Fruit fly (Drosophila melanogaster) S2 (cell line): ENCODE results near the gene Gbs-76A.

ENCODE experiments used
- CG8478 ChIP-seq: fragments of >200 bp; optimal IDR thresholded peaks from 2 replicates; lab custom pipeline; 2018
- CTCF ChIP-seq, 2 experiments: fragments of >200 bp; optimal IDR thresholded peaks; 2 replicates each; lab custom pipeline; 2018

Gbs-76A gene

DNA sequence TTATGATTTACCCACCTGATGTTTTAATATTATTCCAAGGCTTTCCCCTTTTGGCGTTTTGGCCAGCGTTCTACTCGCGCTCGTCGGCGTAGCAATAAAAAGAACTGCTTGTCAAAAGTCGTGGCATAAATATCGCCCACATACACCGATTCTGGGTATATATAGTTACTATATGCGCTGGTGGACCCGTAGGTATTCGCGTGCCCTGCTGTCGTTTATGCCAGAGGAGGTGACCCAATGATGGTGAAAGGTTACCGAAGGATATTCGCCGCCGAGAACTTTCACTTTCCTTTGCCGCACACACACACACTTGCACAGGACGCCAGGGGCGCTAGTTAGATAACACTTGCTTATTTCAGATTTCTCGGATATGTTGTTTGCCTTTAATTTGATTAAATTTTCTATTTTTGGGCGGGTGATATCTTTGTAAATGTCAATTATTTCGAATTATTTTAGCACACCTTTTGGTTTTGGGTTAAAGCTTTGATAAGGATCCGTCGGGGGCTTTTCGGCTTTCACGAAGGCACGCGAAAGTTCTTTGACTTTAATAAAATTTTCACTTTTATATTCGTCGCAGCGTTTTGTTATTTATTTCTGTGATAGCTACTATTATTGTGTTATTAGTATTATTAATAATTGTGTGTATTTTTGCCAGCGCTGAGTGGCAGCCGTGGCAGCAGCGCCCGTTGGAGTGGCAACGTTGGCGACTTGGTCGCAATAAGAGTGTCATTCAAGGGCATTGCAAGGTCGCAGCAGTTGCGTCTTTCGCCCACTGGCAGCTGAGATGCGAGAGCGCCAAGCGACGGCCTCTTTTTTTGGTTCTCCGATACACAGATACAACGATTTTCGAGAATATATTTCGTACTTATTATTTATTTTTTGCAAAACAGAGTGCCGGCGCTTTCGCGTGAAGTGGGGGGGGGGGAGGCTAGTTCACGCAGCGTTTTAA, 827 bp downstream of the Gbs-76A start:
- TF ChIP-seq CTCF (optimal IDR thresholded peaks at IDR 0.05; lab: Kevin White, UChicago) (no peak), CG8478 (no peak)

DNA sequence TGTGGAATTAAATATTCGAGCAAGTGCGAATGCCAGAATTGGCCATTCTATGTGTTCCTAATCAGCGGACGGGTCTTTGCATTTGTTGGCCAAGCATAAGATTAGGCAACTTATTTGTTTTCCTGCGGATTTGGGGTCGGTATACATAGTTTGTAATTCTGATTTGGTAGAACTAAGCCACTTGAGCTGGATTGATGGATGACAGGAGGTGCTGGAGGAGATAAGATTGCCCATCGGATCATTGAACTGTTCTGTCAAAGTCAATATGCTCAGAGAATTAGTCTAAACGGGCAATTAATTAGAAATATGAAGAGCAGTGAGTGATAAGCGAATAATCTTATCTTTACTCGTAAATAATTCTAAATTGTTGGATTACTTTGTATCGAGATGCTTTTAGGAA, 3.2 kb downstream of the Gbs-76A start:
- TF ChIP-seq CG8478 (no peak), CTCF (optimal IDR thresholded peaks at IDR 0.05; lab: Kevin White, UChicago) (no peak)

- TF ChIP-seq CG8478 (no peak), CTCF (optimal IDR thresholded peaks at IDR 0.05; lab: Kevin White, UChicago) (no peak)
Observed at dm6 chr3L:19288395-19288969, 4.1 kb downstream of the Gbs-76A start.

dm6 chr3L:19280700-19281099, 11.9 kb downstream of the Gbs-76A start, which contains the start of gene CG14089:
TSS of gene CG14089 (minus strand) at chr3L:19280800.
- TF ChIP-seq CTCF (optimal IDR thresholded peaks at IDR 0.05; lab: Kevin White, UChicago) (no peak), CG8478 (no peak)

DNA sequence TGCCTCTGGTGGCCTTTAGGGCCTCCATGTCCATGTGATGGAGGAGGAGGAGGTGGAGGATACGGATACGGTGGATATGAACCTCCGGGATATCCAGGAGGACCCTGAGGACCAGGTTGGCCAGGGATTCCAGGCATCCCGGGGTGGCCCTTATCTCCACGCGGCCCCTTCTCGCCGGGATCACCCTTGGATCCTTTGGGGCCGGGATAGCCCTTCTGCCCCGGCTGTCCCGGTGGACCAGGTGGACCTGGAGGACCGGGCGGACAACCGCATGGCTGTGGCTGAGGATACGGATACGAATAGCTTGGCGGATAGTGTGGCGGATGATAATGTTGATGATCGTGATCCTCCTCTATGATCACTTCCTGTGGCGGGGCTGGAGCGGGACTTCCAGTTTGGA, 12.3 kb downstream of the Gbs-76A start:
- TF ChIP-seq CG8478: no peak
- no peak for TF ChIP-seq CTCF (optimal IDR thresholded peaks at IDR 0.05; lab: Kevin White, UChicago)

DNA sequence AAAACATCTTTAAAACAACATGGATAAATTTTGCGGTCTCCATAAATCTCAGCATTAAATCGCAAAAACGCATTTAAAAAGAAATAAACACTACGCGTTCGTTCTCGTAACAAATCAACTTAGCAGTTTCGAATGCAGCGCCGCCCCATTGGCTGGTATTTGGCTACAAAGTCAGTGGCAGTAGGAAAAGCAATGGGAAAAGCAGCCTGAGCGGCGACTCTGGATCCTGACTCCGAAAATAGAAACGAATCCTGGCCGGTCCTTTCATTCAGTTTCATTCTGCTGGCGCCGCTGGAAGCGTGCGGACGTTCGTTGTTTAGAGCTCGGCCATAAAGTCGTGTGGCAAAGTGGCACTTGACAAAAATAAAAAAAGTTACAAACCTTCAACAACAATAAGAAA, 17.1 kb downstream of the Gbs-76A start, which contains the start of gene CG14086:
Gene CG14086 (plus strand): TSS at position 301 of the 400 bp plus-strand sequence.
- no peak for TF ChIP-seq CTCF (optimal IDR thresholded peaks at IDR 0.05; lab: Kevin White, UChicago)
- TF ChIP-seq CG8478: no peak

DNA sequence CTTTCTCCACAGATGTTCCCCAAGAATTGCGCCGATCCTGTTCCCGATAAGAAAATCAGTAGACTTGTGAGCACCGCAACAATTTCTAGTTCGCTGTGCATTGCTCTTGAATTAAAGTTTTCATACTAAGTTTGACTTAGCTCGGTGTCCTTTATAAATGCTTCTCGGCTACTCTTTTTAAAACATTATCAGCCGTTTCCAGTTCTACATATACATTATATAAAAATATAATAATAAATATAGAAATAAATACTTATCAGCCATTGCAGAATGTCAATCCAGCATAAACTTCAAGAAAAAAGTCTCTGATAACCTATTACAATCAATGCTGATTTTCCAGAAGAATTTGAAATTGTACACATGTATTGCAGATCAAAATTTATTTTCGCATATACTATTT, 22.0 kb downstream of the Gbs-76A start, which contains the start of gene CG14088:
Gene CG14088 (minus strand): TSS at position 101 of the 400 bp plus-strand sequence.
- no peak for TF ChIP-seq CTCF (optimal IDR thresholded peaks at IDR 0.05; lab: Kevin White, UChicago)
- no peak for TF ChIP-seq CG8478

DNA sequence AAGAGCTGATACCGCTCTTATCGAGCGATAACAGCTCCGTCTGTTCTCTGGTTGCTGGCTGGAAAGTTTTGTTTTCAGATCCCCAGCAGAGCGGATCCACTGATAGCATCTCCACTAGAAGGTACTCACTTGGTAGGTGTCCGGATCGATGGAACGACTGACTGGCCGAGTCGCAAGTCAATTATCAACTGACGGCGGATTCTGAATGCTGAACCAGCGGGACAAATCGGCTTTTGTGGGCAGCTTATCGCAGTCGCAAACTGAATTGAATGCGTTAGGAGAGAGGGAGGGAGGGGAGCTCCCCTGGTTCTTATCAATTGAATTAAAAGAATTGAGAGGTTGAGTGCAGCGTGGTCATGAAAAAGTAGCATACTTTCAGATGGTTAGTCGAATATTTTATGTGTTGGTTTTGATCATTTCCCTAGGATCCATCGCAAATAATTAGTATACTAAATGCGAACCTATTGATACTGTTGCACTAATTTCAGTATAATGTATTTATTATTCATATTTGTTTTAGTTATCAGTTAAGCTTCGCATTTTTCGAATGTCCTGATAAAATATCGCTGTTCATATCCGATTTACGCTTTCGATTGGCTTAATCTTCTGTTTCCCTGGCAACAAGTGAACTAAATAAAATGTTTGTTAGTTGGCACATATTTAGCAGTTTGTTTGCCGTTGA, 23.7 kb downstream of the Gbs-76A start, which contains the start of the genes Aldh7A1 and CG14085:
Gene Aldh7A1 (minus strand): TSS at position 194 of the 682 bp plus-strand sequence.
Gene CG14085 (plus strand): TSS at position 632 of the 682 bp plus-strand sequence.
- TF ChIP-seq CG8478: no peak
- TF ChIP-seq CTCF (optimal IDR thresholded peaks at IDR 0.05; lab: Kevin White, UChicago): no peak

DNA sequence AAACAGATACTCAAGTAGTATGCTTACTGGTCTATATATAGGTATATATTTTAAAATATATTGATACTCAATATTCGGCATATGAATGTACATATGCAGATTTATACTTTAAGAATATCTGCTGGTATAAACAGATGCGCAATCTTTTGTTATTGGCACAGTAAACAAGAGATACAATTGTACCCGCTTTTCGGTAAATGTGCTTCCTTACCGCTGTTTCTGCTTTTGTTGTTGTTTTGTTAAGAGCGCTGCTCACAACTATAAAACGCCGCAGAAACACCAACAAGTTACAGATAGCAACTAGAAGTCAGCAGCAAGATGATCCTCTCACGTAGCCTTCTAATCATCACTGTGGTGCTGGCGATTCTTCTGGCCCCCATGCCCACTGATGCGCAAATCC, 26.8 kb downstream of the Gbs-76A start, which contains the start of gene CG45081:
Gene CG45081 (plus strand): TSS at position 301 of the 400 bp plus-strand sequence.
- TF ChIP-seq CG8478 (no peak), CTCF (optimal IDR thresholded peaks at IDR 0.05; lab: Kevin White, UChicago) (no peak)

dm6 chr3L:19264141-19264487, 28.5 kb downstream of the Gbs-76A start, which contains the start of gene Max:
TSS of gene Max (minus strand) at chr3L:19264184.
- TF ChIP-seq CG8478: no peak
- TF ChIP-seq CTCF (optimal IDR thresholded peaks at IDR 0.05; lab: Kevin White, UChicago): peak in 1 of 2 experiments; percentile 1

- TF ChIP-seq CTCF (optimal IDR thresholded peaks at IDR 0.05; lab: Kevin White, UChicago) (no peak), CG8478 (no peak)
Observed at dm6 chr3L:19263480-19264140, 29.0 kb downstream of the Gbs-76A start, which contains the start of the genes CG42374 and Mettl5. TSS of gene CG42374 (plus strand) at chr3L:19263766. TSS of gene Mettl5 (plus strand) at chr3L:19263766.

- TF ChIP-seq CG8478: no peak
- no peak for TF ChIP-seq CTCF (optimal IDR thresholded peaks at IDR 0.05; lab: Kevin White, UChicago)
Observed at dm6 chr3L:19261720-19262119, 30.8 kb downstream of the Gbs-76A start.

- no peak for TF ChIP-seq CG8478
- TF ChIP-seq CTCF (optimal IDR thresholded peaks at IDR 0.05; lab: Kevin White, UChicago): no peak
Observed at dm6 chr3L:19261213-19261612, 31.4 kb downstream of the Gbs-76A start, which contains the start of gene Bet1. TSS of gene Bet1 (plus strand) at chr3L:19261394.

- TF ChIP-seq CG8478 (no peak), CTCF (optimal IDR thresholded peaks at IDR 0.05; lab: Kevin White, UChicago) (no peak)
Observed at dm6 chr3L:19260278-19260803, 32.2 kb downstream of the Gbs-76A start, which contains the start of gene nes. TSS of gene nes (minus strand) at chr3L:19260679.
